Fruit fly (Drosophila melanogaster): ENCODE data around the gene dod.

The dod gene

DNA sequence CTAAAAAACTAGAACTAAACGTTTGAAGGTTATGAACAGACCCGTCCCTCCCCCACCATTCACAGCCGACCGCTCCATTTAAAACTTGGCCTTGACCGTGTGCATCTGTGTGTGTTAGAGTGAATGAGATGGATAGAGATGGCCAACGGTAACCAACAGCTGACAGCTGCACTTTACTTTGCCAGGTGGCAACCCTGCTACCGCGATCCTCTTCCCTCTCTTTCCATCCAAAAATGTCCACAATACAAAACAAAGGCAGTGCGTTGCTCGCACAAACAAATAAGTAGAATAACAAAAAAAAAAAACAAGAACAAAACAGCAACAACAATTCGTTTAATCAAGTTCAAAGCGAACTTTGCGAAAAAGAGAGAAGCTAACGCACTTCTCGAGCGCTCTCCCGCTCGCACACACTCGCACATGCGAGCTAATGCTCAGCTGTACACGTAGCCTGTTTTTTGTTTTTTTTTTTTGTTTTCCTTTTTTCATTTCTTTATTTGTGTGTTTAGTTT, 23.3 kb downstream of the dod start:
- TF ChIP-seq CG8301 (tag; optimal IDR thresholded peaks at IDR 0.05) (no peak), Ets98B (GFP tag; IDR thresholded peaks at IDR 0.05) (peak; percentile 46; the same call in 1 of the 2 replicates), CG12605 (GFP tag; IDR thresholded peaks at IDR 0.05) (peak; percentile 65), CG4496 (GFP tag; IDR thresholded peaks at IDR 0.05) (peak; percentile 81; the same call in 2 of the 3 replicates), EcR (GFP tag; optimal IDR thresholded peaks at IDR 0.05) (peak; percentile 88), CG10348 (GFP tag; IDR thresholded peaks at IDR 0.05) (no peak), D1 (tag; optimal IDR thresholded peaks at IDR 0.05) (no peak), CG9948 (tag; optimal IDR thresholded peaks at IDR 0.05) (no peak), CG13204 (GFP tag; optimal IDR thresholded peaks at IDR 0.05) (peak; percentile 16), rn (GFP tag; IDR thresholded peaks at IDR 0.05) (no peak), fd96Ca (GFP tag; IDR thresholded peaks at IDR 0.05) (peak; percentile 73; the same call in 2 of the 3 replicates)

DNA sequence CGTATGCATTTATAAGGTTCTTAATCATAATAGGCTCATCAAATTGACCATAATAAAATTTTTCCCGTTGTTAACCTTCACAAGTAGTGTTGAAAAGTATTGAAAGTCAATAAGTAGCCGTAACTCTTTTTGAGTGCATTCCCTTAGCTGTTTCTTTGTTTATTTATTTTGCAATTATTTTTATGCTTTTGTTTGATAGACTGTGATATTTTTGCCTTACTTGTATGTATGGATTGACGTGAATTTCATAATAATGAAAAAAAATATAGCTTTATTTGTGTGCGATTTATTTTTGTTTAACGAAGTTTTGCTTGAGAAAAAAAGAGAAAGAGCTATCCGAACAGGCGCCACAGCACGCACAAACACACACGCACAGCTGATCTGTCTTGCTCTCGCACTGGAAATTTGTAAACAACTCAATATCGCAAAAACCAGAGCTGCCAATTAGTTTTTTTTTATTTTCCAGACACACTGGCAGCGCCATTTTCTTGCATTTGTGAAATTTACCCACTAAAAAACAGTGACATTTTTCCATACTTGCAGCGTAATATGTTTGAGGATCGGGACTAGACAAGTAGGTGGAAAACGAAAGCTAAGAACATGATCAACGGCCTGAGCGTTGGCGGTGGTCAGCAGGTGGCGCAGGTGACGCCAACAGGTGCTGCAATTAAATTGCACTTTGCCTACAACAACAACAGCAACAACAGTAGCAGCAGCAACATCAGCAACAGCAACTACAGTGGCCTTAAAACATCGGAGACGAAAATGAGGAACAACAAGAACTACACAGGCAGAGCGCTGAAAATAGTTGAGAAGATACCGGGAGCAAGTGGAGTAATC, 24.2 kb downstream of the dod start:
- TF ChIP-seq Ets98B (GFP tag; IDR thresholded peaks at IDR 0.05) (no peak), CG15710 (tag; optimal IDR thresholded peaks at IDR 0.05) (no peak), EcR (GFP tag; optimal IDR thresholded peaks at IDR 0.05) (peak; percentile 29)

dm6 chrX:21373659-21374426, 28.7 kb downstream of the dod start, which contains the start of gene slgA:
Gene slgA, plus strand, starts transcription at chrX:21374002.
- TF ChIP-seq Pif1B (GFP tag; optimal IDR thresholded peaks at IDR 0.05) (no peak), CG4496 (GFP tag; IDR thresholded peaks at IDR 0.05) (peak; percentile 75), CG15710 (tag; optimal IDR thresholded peaks at IDR 0.05) (no peak)

- TF ChIP-seq CG9948 (tag; optimal IDR thresholded peaks at IDR 0.05) = peak; percentile 53
- no peak for TF ChIP-seq gl (tag; optimal IDR thresholded peaks at IDR 0.05)
- TF ChIP-seq CG15710 (tag; optimal IDR thresholded peaks at IDR 0.05) = peak; percentile 57
- TF ChIP-seq CG14655 (GFP tag; optimal IDR thresholded peaks at IDR 0.05) = peak; percentile 74
- TF ChIP-seq CG17806 (tag; optimal IDR thresholded peaks at IDR 0.05) = peak; percentile 47
- TF ChIP-seq CG34367 (tag; optimal IDR thresholded peaks at IDR 0.05) = peak; percentile 2
- TF ChIP-seq EcR (GFP tag; optimal IDR thresholded peaks at IDR 0.05) = no peak
- peak; percentile 64 for TF ChIP-seq Pif1B (GFP tag; optimal IDR thresholded peaks at IDR 0.05)
- TF ChIP-seq CG8159 (tag; optimal IDR thresholded peaks at IDR 0.05) = peak; percentile 68
- TF ChIP-seq Ets98B (GFP tag; IDR thresholded peaks at IDR 0.05) = peak; percentile 69
- TF ChIP-seq Snoo (tag; optimal IDR thresholded peaks at IDR 0.05) = peak; percentile 51
- no peak for TF ChIP-seq CG13204 (GFP tag; optimal IDR thresholded peaks at IDR 0.05)
- no peak for TF ChIP-seq D1 (tag; optimal IDR thresholded peaks at IDR 0.05)
- peak; percentile 55 for TF ChIP-seq Pif1A (GFP tag; optimal IDR thresholded peaks at IDR 0.05)
- no peak for TF ChIP-seq CG4496 (GFP tag; IDR thresholded peaks at IDR 0.05)
- TF ChIP-seq CG32121 (GFP tag; IDR thresholded peaks at IDR 0.05) = peak; percentile 61
- TF ChIP-seq CG10348 (GFP tag; IDR thresholded peaks at IDR 0.05) = no peak
- TF ChIP-seq CG8301 (tag; optimal IDR thresholded peaks at IDR 0.05) = peak; percentile 65
- TF ChIP-seq rn (GFP tag; IDR thresholded peaks at IDR 0.05) = no peak
- TF ChIP-seq fd96Ca (GFP tag; IDR thresholded peaks at IDR 0.05) = 0 out of 3 replicates have a peak, but pooled peaks have one; percentile 5
- no peak for TF ChIP-seq CG12605 (GFP tag; IDR thresholded peaks at IDR 0.05)
Observed at dm6 chrX:21375595-21376047, 30.5 kb downstream of the dod start.

- no peak for TF ChIP-seq CG34367 (tag; optimal IDR thresholded peaks at IDR 0.05)
- peak; percentile 87 for TF ChIP-seq EcR (GFP tag; optimal IDR thresholded peaks at IDR 0.05)
Observed at dm6 chrX:21378344-21378882, 33.3 kb downstream of the dod start.

- TF ChIP-seq CG14655 (GFP tag; optimal IDR thresholded peaks at IDR 0.05) (no peak), CG10348 (GFP tag; IDR thresholded peaks at IDR 0.05) (no peak), EcR (GFP tag; optimal IDR thresholded peaks at IDR 0.05) (no peak), D1 (tag; optimal IDR thresholded peaks at IDR 0.05) (no peak), CG8301 (tag; optimal IDR thresholded peaks at IDR 0.05) (no peak), Snoo (tag; optimal IDR thresholded peaks at IDR 0.05) (no peak), CG15710 (tag; optimal IDR thresholded peaks at IDR 0.05) (no peak), CG8159 (tag; optimal IDR thresholded peaks at IDR 0.05) (no peak), CG13204 (GFP tag; optimal IDR thresholded peaks at IDR 0.05) (no peak), CG34367 (tag; optimal IDR thresholded peaks at IDR 0.05) (no peak), fd96Ca (GFP tag; IDR thresholded peaks at IDR 0.05) (no peak), CG17806 (tag; optimal IDR thresholded peaks at IDR 0.05) (no peak), CG12605 (GFP tag; IDR thresholded peaks at IDR 0.05) (no peak), CG32121 (GFP tag; IDR thresholded peaks at IDR 0.05) (no peak)
Observed at dm6 chrX:21387695-21388094, 42.5 kb downstream of the dod start, which contains the start of gene Ddx56. Gene Ddx56, minus strand, starts transcription at chrX:21387946.

Data from whole organism, pupa.